Fruit fly (Drosophila melanogaster) S2 (cell line): Measurements from ENCODE around the gene CG33003.
A peak's percentile ranks its signal among the peaks of the same experiment; 100 is the strongest.

Experiments
- CG8478 ChIP-seq: fragments of >200 bp; optimal IDR thresholded peaks from 2 replicates; lab custom pipeline; 2018
- CTCF ChIP-seq, 2 experiments: fragments of >200 bp; optimal IDR thresholded peaks; 2 replicates each; lab custom pipeline; 2018

CG33003 gene

dm6 chr2L:4416089-4416488, 15.3 kb downstream of the CG33003 start:
- TF ChIP-seq CG8478 (lab: Kevin White, UChicago) = no peak
- TF ChIP-seq CTCF (optimal IDR thresholded peaks at IDR 0.05; lab: Kevin White, UChicago) = no peak

- TF ChIP-seq CG8478 (lab: Kevin White, UChicago) = no peak
- no peak for TF ChIP-seq CTCF (optimal IDR thresholded peaks at IDR 0.05; lab: Kevin White, UChicago)
These were observed 16.1 kb downstream of the CG33003 start for dm6 chr2L:4416903-4417302.

dm6 chr2L:4417982-4418381, 17.2 kb downstream of the CG33003 start:
- TF ChIP-seq CTCF (optimal IDR thresholded peaks at IDR 0.05; lab: Kevin White, UChicago) (peak; percentile 87 to 94), CG8478 (lab: Kevin White, UChicago) (no peak)

DNA sequence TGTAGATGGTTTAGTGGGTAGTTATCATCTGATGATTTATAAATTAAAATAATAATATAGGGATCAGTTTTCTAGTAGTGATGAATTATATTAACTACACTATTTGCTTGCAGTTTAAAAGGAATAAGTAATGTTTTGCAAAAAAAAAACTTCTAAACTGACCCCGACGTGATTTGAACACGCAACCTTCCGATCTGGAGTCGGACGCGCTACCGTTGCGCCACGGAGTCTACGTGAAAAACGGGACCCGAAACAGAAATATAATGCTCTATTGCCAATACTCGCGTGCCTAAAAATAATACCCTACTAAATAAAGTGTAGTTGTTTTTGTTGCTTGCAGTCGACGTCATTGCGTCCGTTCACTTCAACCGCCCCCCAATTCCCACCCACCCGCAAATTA, 18.1 kb downstream of the CG33003 start:
- TF ChIP-seq CG8478 (lab: Kevin White, UChicago) (no peak), CTCF (optimal IDR thresholded peaks at IDR 0.05; lab: Kevin White, UChicago) (no peak)

- TF ChIP-seq CTCF (optimal IDR thresholded peaks at IDR 0.05; lab: Kevin White, UChicago) (no peak), CG8478 (lab: Kevin White, UChicago) (no peak)
These were observed 21.4 kb downstream of the CG33003 start for dm6 chr2L:4422154-4422553.

dm6 chr2L:4433608-4434007, 32.9 kb downstream of the CG33003 start, which contains the start of the genes CG34177 and CG34178:
TSS of gene CG34177 (plus strand) at chr2L:4433908.
TSS of gene CG34178 (plus strand) at chr2L:4433908.
- TF ChIP-seq CG8478 (lab: Kevin White, UChicago) (no peak), CTCF (optimal IDR thresholded peaks at IDR 0.05; lab: Kevin White, UChicago) (no peak)

dm6 chr2L:4437487-4437886, 36.7 kb downstream of the CG33003 start, which contains the start of gene CG43056:
TSS of gene CG43056 (plus strand) at chr2L:4437787.
- TF ChIP-seq CG8478 (lab: Kevin White, UChicago) (no peak), CTCF (optimal IDR thresholded peaks at IDR 0.05; lab: Kevin White, UChicago) (no peak)

- TF ChIP-seq CG8478 (lab: Kevin White, UChicago) (no peak), CTCF (optimal IDR thresholded peaks at IDR 0.05; lab: Kevin White, UChicago) (no peak)
These were observed 40.4 kb downstream of the CG33003 start, which contains the start of gene CG15431 for dm6 chr2L:4440881-4441737. TSS of gene CG15431 (minus strand) at chr2L:4441282.

dm6 chr2L:4442010-4442587, 41.3 kb downstream of the CG33003 start, which contains the start of the genes Sfp24F and CG15432:
TSS of gene Sfp24F (minus strand) at chr2L:4442060.
TSS of gene CG15432 (plus strand) at chr2L:4442320.
- TF ChIP-seq CG8478 (lab: Kevin White, UChicago) = no peak
- TF ChIP-seq CTCF (optimal IDR thresholded peaks at IDR 0.05; lab: Kevin White, UChicago) = no peak

DNA sequence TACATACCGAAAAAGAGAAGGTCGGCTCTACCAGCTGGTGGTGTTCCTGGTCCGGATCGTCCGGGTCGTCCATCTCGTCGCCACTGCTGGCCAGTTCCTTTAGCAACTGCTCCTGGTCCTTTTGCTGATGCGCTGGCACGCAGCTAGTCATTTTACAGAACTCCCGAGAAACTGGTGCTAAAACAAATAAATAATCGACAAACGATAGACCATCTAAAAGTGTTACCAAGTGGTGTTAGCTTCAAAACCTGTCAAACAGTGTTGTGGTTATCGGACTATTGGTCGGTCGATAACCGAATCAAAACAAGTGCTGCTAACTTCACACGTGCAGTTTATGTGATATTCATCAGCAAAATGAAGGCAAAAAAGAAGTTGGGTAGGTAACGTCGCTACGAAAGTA, 43.7 kb downstream of the CG33003 start, which contains the start of the genes morgue and Elp3:
Gene morgue (minus strand): TSS at position 224 of the 400 bp plus-strand sequence.
Gene Elp3 (plus strand): TSS at position 276 of the 400 bp plus-strand sequence.
- TF ChIP-seq CTCF (optimal IDR thresholded peaks at IDR 0.05; lab: Kevin White, UChicago) (no peak), CG8478 (lab: Kevin White, UChicago) (no peak)

DNA sequence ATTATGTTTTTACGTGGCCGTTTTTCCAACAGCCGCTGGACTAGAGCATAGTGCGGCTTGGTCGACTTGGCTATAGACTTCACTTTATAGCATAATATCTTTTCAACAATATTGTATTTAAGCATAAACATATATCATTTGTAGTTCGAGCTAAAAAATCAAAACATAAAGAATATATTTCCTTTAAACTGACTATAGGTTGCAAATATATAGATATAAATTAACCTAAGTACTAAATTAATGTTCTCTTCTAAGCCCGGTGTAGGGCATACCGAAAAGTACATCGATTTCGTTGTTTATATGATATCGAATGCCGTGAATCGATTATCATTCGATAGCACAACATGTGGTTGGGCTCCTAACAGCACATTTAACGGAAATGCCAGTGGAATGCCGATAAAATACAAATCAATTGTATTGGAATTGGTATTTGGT, 47.8 kb downstream of the CG33003 start, which contains the start of gene MFS18:
Gene MFS18 (minus strand): TSS at position 54 of the 435 bp plus-strand sequence.
- no peak for TF ChIP-seq CG8478 (lab: Kevin White, UChicago)
- no peak for TF ChIP-seq CTCF (optimal IDR thresholded peaks at IDR 0.05; lab: Kevin White, UChicago)
